Worm (Caenorhabditis elegans) whole organism, L3 larva: ENCODE results near the gene col-145.

Experiments
- R02D3.7 ChIP-seq: fragments of 150-350 bp; optimal IDR thresholded peaks from 2 replicates; lab custom pipeline; 2014; ENCODE audit warnings: missing biosample characterization, missing genetic modification characterization
- ama-1 ChIP-seq: fragments of 150-350 bp; optimal IDR thresholded peaks from 2 replicates; lab custom pipeline; 2018
- egl-5 ChIP-seq: fragments of 150-350 bp; optimal IDR thresholded peaks from 2 replicates; lab custom pipeline; 2017; ENCODE audit warnings: missing biosample characterization, missing genetic modification reagents, missing genetic modification characterization, inconsistent platforms
- lin-15B ChIP-seq: fragments of 150-350 bp; optimal IDR thresholded peaks from 2 replicates; lab custom pipeline; 2014; ENCODE audit warnings: missing biosample characterization, missing genetic modification characterization
- lin-39 ChIP-seq: fragments of 150-350 bp; optimal IDR thresholded peaks from 2 replicates; lab custom pipeline; 2018; ENCODE audit warnings: missing biosample characterization, missing genetic modification reagents, missing genetic modification characterization
- mdl-1 ChIP-seq: fragments of 150-350 bp; optimal IDR thresholded peaks from 2 replicates; lab custom pipeline; 2014; ENCODE audit warnings: missing biosample characterization, missing genetic modification characterization
- nhr-12 ChIP-seq: fragments of 150-350 bp; optimal IDR thresholded peaks from 2 replicates; lab custom pipeline; 2014; ENCODE audit warnings: missing biosample characterization, missing genetic modification characterization
- nhr-76 ChIP-seq: fragments of 150-350 bp; sonication (generic microtip); optimal IDR thresholded peaks from 5 replicates; lab custom pipeline; 2014; ENCODE audit warnings: missing biosample characterization, missing genetic modification characterization
- pha-4 ChIP-seq: fragments of 150-350 bp; optimal IDR thresholded peaks from 2 replicates; lab custom pipeline; 2014; ENCODE audit warnings: missing biosample characterization, missing genetic modification reagents, missing genetic modification characterization
- skn-1 ChIP-seq: fragments of 150-350 bp; optimal IDR thresholded peaks from 2 replicates; lab custom pipeline; 2014; ENCODE audit warnings: missing biosample characterization, missing genetic modification characterization
- ztf-11 ChIP-seq: fragments of 150-350 bp; optimal IDR thresholded peaks from 2 replicates; lab custom pipeline; 2014; ENCODE audit warnings: missing biosample characterization, missing genetic modification characterization

DNA sequence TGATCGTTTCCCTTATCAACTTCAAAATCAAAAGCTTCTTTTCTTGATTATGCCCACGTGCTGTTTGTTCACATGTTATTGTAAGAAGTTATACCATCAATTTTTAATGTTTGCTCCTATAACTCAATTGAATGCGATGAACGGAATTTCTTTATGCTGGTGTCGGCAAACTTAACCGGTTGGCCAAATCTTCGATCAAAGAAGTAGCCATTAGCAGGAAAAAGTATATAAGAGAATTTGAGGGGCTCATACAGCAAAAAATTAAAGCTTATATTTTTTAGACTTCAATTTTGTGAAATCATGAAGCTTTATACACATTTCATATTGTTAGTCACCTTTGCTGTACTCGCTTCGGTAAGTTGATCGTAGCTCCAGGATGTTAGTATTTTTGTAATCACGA is 11.0 kb upstream of the col-145 start, which contains the start of gene pqn-16:
- no peak for TF ChIP-seq ztf-11 (tag; lab: Kevin White, UChicago)
- no peak for TF ChIP-seq nhr-12 (tag; lab: Kevin White, UChicago)
- TF ChIP-seq R02D3.7 (tag; lab: Kevin White, UChicago): no peak
- no peak for TF ChIP-seq skn-1
- TF ChIP-seq nhr-76: no peak
- no peak for TF ChIP-seq lin-15B
- TF ChIP-seq pha-4: no peak
- no peak for TF ChIP-seq ama-1 (lab: Kevin White, UChicago)
- no peak for TF ChIP-seq lin-39 (tag; lab: Kevin White, UChicago)
- TF ChIP-seq mdl-1 (tag; lab: Kevin White, UChicago): no peak
- no peak for TF ChIP-seq egl-5 (tag; lab: Kevin White, UChicago)
